Worm (Caenorhabditis elegans) whole organism, L2 larva: ENCODE measurements around the gene T02H6.6.

ENCODE experiments used
- fos-1 ChIP-seq: fragments of 150-350 bp; optimal IDR thresholded peaks from 2 replicates; lab custom pipeline; 2014; ENCODE audit warnings: missing biosample characterization, missing genetic modification characterization
- nhr-12 ChIP-seq: fragments of 150-350 bp; optimal IDR thresholded peaks from 2 replicates; lab custom pipeline; 2014; ENCODE audit warnings: missing biosample characterization, missing genetic modification characterization
- nhr-25 ChIP-seq: fragments of 150-350 bp; sonication (generic microtip); optimal IDR thresholded peaks from 3 replicates; lab custom pipeline; 2014; ENCODE audit warnings: missing biosample characterization, missing genetic modification characterization
- ztf-11 ChIP-seq: sonication (generic microtip); optimal IDR thresholded peaks from 2 replicates; lab custom pipeline; 2017; ENCODE audit warnings: missing biosample characterization, missing genetic modification characterization

DNA sequence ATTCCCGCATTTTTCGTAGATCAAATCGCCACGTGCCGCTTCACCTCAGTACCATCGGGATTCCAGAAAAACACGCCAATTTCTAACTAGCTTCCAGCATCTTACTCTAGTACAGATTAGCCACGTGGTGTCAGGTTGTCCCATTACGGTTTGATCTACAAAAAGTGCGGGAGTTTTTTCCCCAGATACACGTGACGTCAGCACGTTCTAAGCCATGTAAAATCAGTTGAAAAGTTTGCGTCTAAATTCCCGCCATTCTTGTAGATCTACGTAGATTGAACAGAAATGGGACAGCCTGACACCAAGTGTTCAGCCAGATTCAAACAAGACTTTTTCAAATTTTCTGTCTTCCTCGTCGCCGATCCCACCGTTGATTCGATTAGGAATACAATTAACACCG lies 5.0 kb upstream of the T02H6.6 start, which contains the start of gene T02H6.9:
- TF ChIP-seq nhr-12 = no peak
- no peak for TF ChIP-seq ztf-11 (tag; lab: Kevin White, UChicago)
- no peak for TF ChIP-seq fos-1
- no peak for TF ChIP-seq nhr-25 (tag; lab: Kevin White, UChicago)
